Fruit fly (Drosophila melanogaster): ENCODE measurements around the gene CG4287.
A peak's percentile ranks its signal among the peaks of the same experiment; 100 is the strongest.

CG4287 gene

DNA sequence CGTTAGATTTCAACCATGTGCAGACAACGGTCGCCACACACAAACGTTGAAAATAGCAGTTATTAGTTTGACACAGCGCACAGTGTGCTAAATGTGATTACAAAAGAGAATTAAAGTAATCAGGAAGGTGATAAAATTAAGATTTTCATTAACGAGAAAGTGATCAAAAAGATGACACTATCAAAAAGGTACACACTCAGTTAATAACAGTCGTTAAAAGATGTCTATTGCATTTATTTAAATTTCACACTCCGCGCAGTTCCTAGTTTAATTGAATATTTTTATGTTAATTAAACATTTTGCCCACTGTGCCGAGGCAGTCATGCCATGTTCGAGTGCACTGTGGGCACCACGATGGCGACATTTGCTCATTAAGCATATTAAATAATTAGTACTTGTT, 36.5 kb downstream of the CG4287 start (continued):
- peak; percentile 56 for TF ChIP-seq unpg (GFP tag; optimal IDR thresholded peaks at IDR 0.05)
- TF ChIP-seq CG2120 (GFP tag; optimal IDR thresholded peaks at IDR 0.05): peak; percentile 6
- TF ChIP-seq nerfin-2 (GFP tag; IDR thresholded peaks at IDR 0.05; ENCODE audit: partially characterized antibody): no peak
- TF ChIP-seq C15 (GFP tag; IDR thresholded peaks at IDR 0.05): 0 out of 3 replicates have a peak, but pooled peaks have one; percentile 14
- TF ChIP-seq Doc3 (GFP tag; IDR thresholded peaks at IDR 0.05; ENCODE audit: partially characterized antibody): no peak
- TF ChIP-seq run (tag; optimal IDR thresholded peaks at IDR 0.05): peak; percentile 3
- no peak for TF ChIP-seq ap (GFP tag; IDR thresholded peaks at IDR 0.05)
- no peak for TF ChIP-seq ara (GFP tag; IDR thresholded peaks at IDR 0.05)
- TF ChIP-seq CG10543 (GFP tag; optimal IDR thresholded peaks at IDR 0.05): peak; percentile 8
- no peak for TF ChIP-seq CG5180 (GFP tag; optimal IDR thresholded peaks at IDR 0.05)
- peak; percentile 40 for TF ChIP-seq nmo (GFP tag; optimal IDR thresholded peaks at IDR 0.05)
- TF ChIP-seq Nf-YC (tag; optimal IDR thresholded peaks at IDR 0.05): peak; percentile 1
- peak; percentile 57; the same call in 1 of the 2 replicates for TF ChIP-seq Xrp1 (GFP tag; IDR thresholded peaks at IDR 0.05)
- peak; percentile 17 for TF ChIP-seq CG17385 (GFP tag; optimal IDR thresholded peaks at IDR 0.05)
- no peak for TF ChIP-seq CG4820 (GFP tag; optimal IDR thresholded peaks at IDR 0.05)
- peak; percentile 18; the same call in 1 of the 2 replicates for TF ChIP-seq CG9215 (GFP tag; IDR thresholded peaks at IDR 0.05)
- no peak for TF ChIP-seq Sox100B (GFP tag; optimal IDR thresholded peaks at IDR 0.05)
- peak; percentile 34; the same call in 1 of the 2 replicates for TF ChIP-seq Ada2b (GFP tag; IDR thresholded peaks at IDR 0.05)
- TF ChIP-seq CG18599 (GFP tag; optimal IDR thresholded peaks at IDR 0.05): peak; percentile 12
- peak; percentile 70 for TF ChIP-seq CG14441 (GFP tag; IDR thresholded peaks at IDR 0.05)
- TF ChIP-seq pros (GFP tag; optimal IDR thresholded peaks at IDR 0.05): no peak
- TF ChIP-seq Ssrp (tag; optimal IDR thresholded peaks at IDR 0.05): peak; percentile 17
- no peak for TF ChIP-seq CG15696 (tag; optimal IDR thresholded peaks at IDR 0.05)
- peak; percentile 50; the same call in 2 of the 3 replicates for TF ChIP-seq Aef1 (GFP tag; IDR thresholded peaks at IDR 0.05)
- TF ChIP-seq Oaz (GFP tag; IDR thresholded peaks at IDR 0.05): peak; percentile 54; the same call in 1 of the 2 replicates
- TF ChIP-seq slbo (GFP tag; IDR thresholded peaks at IDR 0.05): no peak
- TF ChIP-seq prd (optimal IDR thresholded peaks at IDR 0.05): no peak
- peak; percentile 61; the same call in 1 of the 3 replicates for TF ChIP-seq prd (GFP tag; IDR thresholded peaks at IDR 0.05)
- TF ChIP-seq Gug (GFP tag; IDR thresholded peaks at IDR 0.05): 0 out of 4 replicates have a peak, but pooled peaks have one; percentile 16
- TF ChIP-seq ase (GFP tag; IDR thresholded peaks at IDR 0.05): 0 out of 3 replicates have a peak, but pooled peaks have one; percentile 29
- peak; percentile 22; the same call in 1 of the 2 replicates for TF ChIP-seq E2f2 (GFP tag; IDR thresholded peaks at IDR 0.05)
- peak; percentile 44 for TF ChIP-seq CG12769 (tag; optimal IDR thresholded peaks at IDR 0.05)
- TF ChIP-seq YL-1 (GFP tag; optimal IDR thresholded peaks at IDR 0.05): no peak
- peak; percentile 64 for TF ChIP-seq CG11504 (tag; optimal IDR thresholded peaks at IDR 0.05)
- TF ChIP-seq Ets65A (GFP tag): peak; percentile 69
- TF ChIP-seq al (GFP tag; IDR thresholded peaks at IDR 0.05): 0 out of 2 replicates have a peak, but pooled peaks have one; percentile 16
- TF ChIP-seq dmrt99B (tag; optimal IDR thresholded peaks at IDR 0.05): peak; percentile 61
- peak; percentile 1 for TF ChIP-seq CG1602 (GFP tag; optimal IDR thresholded peaks at IDR 0.05)
- TF ChIP-seq grau (tag; optimal IDR thresholded peaks at IDR 0.05): peak; percentile 40
- peak; percentile 31 for TF ChIP-seq CG1603 (tag; optimal IDR thresholded peaks at IDR 0.05)
- TF ChIP-seq CG14050 (GFP tag; IDR thresholded peaks at IDR 0.05): peak; percentile 19; the same call in 1 of the 3 replicates
- TF ChIP-seq CG12219 (GFP tag; optimal IDR thresholded peaks at IDR 0.05): peak; percentile 47
- no peak for TF ChIP-seq sd (tag; optimal IDR thresholded peaks at IDR 0.05)
- peak; percentile 12 for TF ChIP-seq CG17829 (tag; optimal IDR thresholded peaks at IDR 0.05)
- TF ChIP-seq CG7357 (GFP tag; IDR thresholded peaks at IDR 0.05): peak; percentile 46; the same call in 1 of the 3 replicates
- 0 out of 2 replicates have a peak, but pooled peaks have one; percentile 30 for TF ChIP-seq CG6689 (GFP tag; IDR thresholded peaks at IDR 0.05)
- TF ChIP-seq dysf (GFP tag; IDR thresholded peaks at IDR 0.05): peak; percentile 65; the same call in 2 of the 3 replicates
- peak; percentile 40; the same call in 1 of the 2 replicates for TF ChIP-seq Rfx (GFP tag; IDR thresholded peaks at IDR 0.05)
- peak; percentile 51 for TF ChIP-seq CG2678 (tag; optimal IDR thresholded peaks at IDR 0.05)
- TF ChIP-seq chif (GFP tag; optimal IDR thresholded peaks at IDR 0.05): no peak
